Fruit fly (Drosophila melanogaster): ENCODE results near the gene CG12535.

- no peak for TF ChIP-seq lola (GFP tag; optimal IDR thresholded peaks at IDR 0.05)
- TF ChIP-seq OdsH (GFP tag; optimal IDR thresholded peaks at IDR 0.05) = peak; percentile 94
- no peak for TF ChIP-seq usp (GFP tag; optimal IDR thresholded peaks at IDR 0.05)
- no peak for TF ChIP-seq Vsx2 (GFP tag; optimal IDR thresholded peaks at IDR 0.05; ENCODE audit: partially characterized antibody)
- TF ChIP-seq fru (GFP tag; optimal IDR thresholded peaks at IDR 0.05) = peak; percentile 95
- no peak for TF ChIP-seq Hr78 (GFP tag; optimal IDR thresholded peaks at IDR 0.05)
- peak; percentile 89 for TF ChIP-seq psq (GFP tag; optimal IDR thresholded peaks at IDR 0.05)
- TF ChIP-seq GATAd (GFP tag; optimal IDR thresholded peaks at IDR 0.05) = peak; percentile 64
- TF ChIP-seq tai (GFP tag; optimal IDR thresholded peaks at IDR 0.05) = peak; percentile 89
Measured at dm6 chrX:3427614-3427965, 21.2 kb downstream of the CG12535 start.
